Worm (Caenorhabditis elegans) whole organism, mixed stage, embryonic: ENCODE data around the gene cyp-33C4.

Source experiments
- M03D4.4 ChIP-seq: sonication (generic microtip); optimal IDR thresholded peaks from 2 replicates; lab custom pipeline; 2017; ENCODE audit warnings: mild to moderate bottlenecking, missing genetic modification characterization, missing compliant biosample characterization
- bed-3 ChIP-seq: fragments of 200-800 bp; sonication (Bioruptor generic); optimal IDR thresholded peaks from 3 replicates; lab custom pipeline; 2018; ENCODE audit warnings: mild to moderate bottlenecking, missing genetic modification characterization, moderate library complexity, missing compliant biosample characterization
- blmp-1 ChIP-seq: fragments of 150-350 bp; optimal IDR thresholded peaks from 2 replicates; lab custom pipeline; 2014; ENCODE audit warnings: missing biosample characterization, missing genetic modification characterization
- ceh-39 ChIP-seq: fragments of 150-350 bp; optimal IDR thresholded peaks from 2 replicates; lab custom pipeline; 2014; ENCODE audit warnings: missing biosample characterization, missing genetic modification characterization
- ceh-43 ChIP-seq: fragments of 200-800 bp; sonication (Bioruptor generic); optimal IDR thresholded peaks from 2 replicates; lab custom pipeline; 2018; ENCODE audit warnings: mild to moderate bottlenecking, missing genetic modification characterization, moderate library complexity, missing compliant biosample characterization
- ceh-83 ChIP-seq: fragments of 200-800 bp; sonication (Bioruptor generic); optimal IDR thresholded peaks from 2 replicates; lab custom pipeline; 2018; ENCODE audit warnings: mild to moderate bottlenecking, missing genetic modification characterization, missing compliant biosample characterization
- ces-1 ChIP-seq: fragments of 150-350 bp; optimal IDR thresholded peaks from 2 replicates; lab custom pipeline; 2014; ENCODE audit warnings: missing biosample characterization, missing genetic modification reagents, missing genetic modification characterization
- cnd-1 ChIP-seq: fragments of 200-800 bp; sonication (Bioruptor generic); optimal IDR thresholded peaks from 2 replicates; lab custom pipeline; 2018; ENCODE audit warnings: mild to moderate bottlenecking, missing genetic modification characterization, missing compliant biosample characterization
- drap-1 ChIP-seq: fragments of 200-800 bp; sonication (Bioruptor generic); optimal IDR thresholded peaks from 3 replicates; lab custom pipeline; 2018; ENCODE audit warnings: mild to moderate bottlenecking, missing genetic modification characterization, missing compliant biosample characterization
- elt-1 ChIP-seq: sonication (generic microtip); optimal IDR thresholded peaks from 2 replicates; lab custom pipeline; 2017; ENCODE audit warnings: missing genetic modification characterization, mild to moderate bottlenecking, missing compliant biosample characterization, antibody characterized with exemption, moderate library complexity, borderline replicate concordance; ENCODE audit not compliant: insufficient read depth
- elt-3 ChIP-seq: fragments of 150-350 bp; optimal IDR thresholded peaks from 2 replicates; lab custom pipeline; 2014; ENCODE audit warnings: missing biosample characterization, missing genetic modification characterization
- flh-1 ChIP-seq: fragments of 200-800 bp; sonication (Bioruptor generic); optimal IDR thresholded peaks from 2 replicates; lab custom pipeline; 2018; ENCODE audit warnings: mild to moderate bottlenecking, missing genetic modification characterization, moderate library complexity, missing compliant biosample characterization
- ham-2 ChIP-seq: fragments of 200-800 bp; sonication (Bioruptor generic); optimal IDR thresholded peaks from 2 replicates; lab custom pipeline; 2018; ENCODE audit warnings: mild to moderate bottlenecking, missing genetic modification characterization, missing compliant biosample characterization
- hlh-1 ChIP-seq: fragments of 150-350 bp; optimal IDR thresholded peaks from 2 replicates; lab custom pipeline; 2014; ENCODE audit warnings: missing biosample characterization, missing genetic modification reagents, missing genetic modification characterization
- lin-13 ChIP-seq: fragments of 150-350 bp; optimal IDR thresholded peaks from 2 replicates; lab custom pipeline; 2014; ENCODE audit warnings: missing biosample characterization, missing genetic modification characterization
- lin-32 ChIP-seq: fragments of 200-800 bp; sonication (Bioruptor generic); optimal IDR thresholded peaks from 2 replicates; lab custom pipeline; 2018; ENCODE audit warnings: mild to moderate bottlenecking, missing genetic modification characterization, missing compliant biosample characterization
- lsy-2 ChIP-seq: fragments of 150-350 bp; optimal IDR thresholded peaks from 2 replicates; lab custom pipeline; 2014; ENCODE audit warnings: missing biosample characterization, missing genetic modification characterization
- mab-5 ChIP-seq: fragments of 150-350 bp; optimal IDR thresholded peaks from 2 replicates; lab custom pipeline; 2014; ENCODE audit warnings: missing biosample characterization, missing genetic modification characterization
- mep-1 ChIP-seq: fragments of 150-350 bp; optimal IDR thresholded peaks from 2 replicates; lab custom pipeline; 2017; ENCODE audit warnings: missing biosample characterization, missing genetic modification reagents, missing genetic modification characterization, inconsistent platforms
- mls-2 ChIP-seq: sonication (generic microtip); optimal IDR thresholded peaks from 2 replicates; lab custom pipeline; 2016; ENCODE audit warnings: mild to moderate bottlenecking, missing genetic modification characterization, moderate library complexity, missing compliant biosample characterization
- nhr-12 ChIP-seq: fragments of 150-350 bp; optimal IDR thresholded peaks from 2 replicates; lab custom pipeline; 2014; ENCODE audit warnings: missing biosample characterization, missing genetic modification characterization
- nhr-2 ChIP-seq: fragments of 150-350 bp; optimal IDR thresholded peaks from 2 replicates; lab custom pipeline; 2014; ENCODE audit warnings: missing biosample characterization, missing genetic modification characterization
- nhr-237 ChIP-seq: fragments of 150-350 bp; optimal IDR thresholded peaks from 2 replicates; lab custom pipeline; 2014; ENCODE audit warnings: missing biosample characterization, missing genetic modification characterization
- nhr-28 ChIP-seq: fragments of 150-350 bp; optimal IDR thresholded peaks from 2 replicates; lab custom pipeline; 2014; ENCODE audit warnings: missing biosample characterization, missing genetic modification characterization
- nhr-76 ChIP-seq: sonication (generic microtip); optimal IDR thresholded peaks from 2 replicates; lab custom pipeline; 2017; ENCODE audit warnings: missing biosample characterization, missing genetic modification characterization
- pha-4 ChIP-seq: fragments of 150-350 bp; optimal IDR thresholded peaks from 2 replicates; lab custom pipeline; 2018; ENCODE audit warnings: missing biosample characterization, missing genetic modification reagents, missing genetic modification characterization
- sem-2 ChIP-seq: fragments of 200-800 bp; sonication (Bioruptor generic); optimal IDR thresholded peaks from 2 replicates; lab custom pipeline; 2018; ENCODE audit warnings: mild to moderate bottlenecking, missing genetic modification characterization, missing compliant biosample characterization
- snpc-4 ChIP-seq: fragments of 150-350 bp; optimal IDR thresholded peaks from 2 replicates; lab custom pipeline; 2014; ENCODE audit warnings: missing biosample characterization, missing genetic modification characterization
- sptf-1 ChIP-seq: sonication (generic microtip); optimal IDR thresholded peaks from 2 replicates; lab custom pipeline; 2017; ENCODE audit warnings: mild to moderate bottlenecking, missing genetic modification characterization, moderate library complexity, missing compliant biosample characterization
- tbx-8 ChIP-seq: fragments of 200-800 bp; sonication (Bioruptor generic); optimal IDR thresholded peaks from 2 replicates; lab custom pipeline; 2018; ENCODE audit warnings: mild to moderate bottlenecking, missing genetic modification characterization, moderate library complexity, missing compliant biosample characterization
- unc-120 ChIP-seq: sonication (generic microtip); optimal IDR thresholded peaks from 2 replicates; lab custom pipeline; 2017; ENCODE audit warnings: missing genetic modification characterization, missing compliant biosample characterization; ENCODE audit not compliant: poor library complexity, severe bottlenecking
- unc-39 ChIP-seq: fragments of 150-350 bp; optimal IDR thresholded peaks from 2 replicates; lab custom pipeline; 2014; ENCODE audit warnings: missing biosample characterization, missing genetic modification characterization
- unc-62 ChIP-seq: fragments of 150-350 bp; optimal IDR thresholded peaks from 2 replicates; lab custom pipeline; 2014; ENCODE audit warnings: missing biosample characterization, missing genetic modification reagents, missing genetic modification characterization
- zip-8 ChIP-seq: fragments of 150-350 bp; optimal IDR thresholded peaks from 2 replicates; lab custom pipeline; 2014; ENCODE audit warnings: missing biosample characterization, missing genetic modification characterization
- ztf-11 ChIP-seq: fragments of 150-350 bp; optimal IDR thresholded peaks from 2 replicates; lab custom pipeline; 2014; ENCODE audit warnings: missing biosample characterization, missing genetic modification characterization

cyp-33C4 gene

DNA sequence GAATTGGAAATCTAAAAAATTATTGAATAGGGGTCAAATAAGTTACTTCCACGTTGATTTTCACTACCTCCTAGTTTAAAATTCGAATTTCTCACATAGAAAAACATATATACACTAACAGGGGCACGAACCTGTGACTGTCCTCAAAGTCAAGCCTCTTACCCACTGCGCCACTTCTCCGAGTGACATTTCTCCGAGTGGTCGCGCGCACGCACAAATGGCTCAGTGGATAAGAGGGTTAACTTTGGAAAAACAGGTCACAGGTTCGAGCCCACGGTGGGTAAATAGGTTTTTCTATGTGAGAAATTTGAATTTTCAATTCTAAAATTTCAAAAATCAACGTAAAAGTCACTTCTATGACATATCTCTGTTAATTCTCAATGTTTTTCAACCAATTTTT, 41.3 kb downstream of the cyp-33C4 start:
- TF ChIP-seq ztf-11 (tag; lab: Kevin White, UChicago) (no peak), lsy-2 (tag; lab: Kevin White, UChicago) (no peak), nhr-237 (no peak), nhr-76 (no peak), elt-3 (tag; lab: Kevin White, UChicago) (no peak), unc-120 (tag; lab: Kevin White, UChicago) (no peak), pha-4 (tag; lab: Kevin White, UChicago) (no peak), elt-1 (tag; lab: Kevin White, UChicago) (no peak), sem-2 (no peak), ces-1 (GFP tag; lab: Kevin White, UChicago) (no peak), unc-62 (no peak), nhr-12 (tag; lab: Kevin White, UChicago) (no peak)
- TF ChIP-seq, all 35 proteins: peak for 0

DNA sequence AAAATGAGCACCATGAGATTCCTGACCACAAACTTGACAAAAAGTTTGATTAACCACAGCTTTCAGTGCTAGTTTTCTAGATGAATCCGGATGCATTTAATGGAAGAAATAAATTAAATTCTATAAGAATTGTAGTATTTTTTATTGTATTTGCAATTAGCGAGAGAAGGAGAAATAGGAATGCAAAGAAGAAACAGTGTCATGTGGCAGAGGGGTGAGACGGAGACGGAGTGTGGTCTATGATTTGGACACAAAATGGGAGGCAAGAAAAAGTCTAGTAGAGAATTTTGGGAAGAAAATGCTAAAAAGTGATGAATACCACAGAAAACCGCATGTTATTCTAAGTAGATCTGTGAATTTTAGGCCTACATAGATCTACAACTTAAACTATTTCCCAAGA, 42.1 kb downstream of the cyp-33C4 start, which contains the start of gene nhr-59:
TSS of gene nhr-59 (minus strand) at position 214 of the 400 bp plus-strand sequence.
- no peak for TF ChIP-seq unc-39 (tag; lab: Kevin White, UChicago)
- no peak for TF ChIP-seq bed-3 (GFP tag; lab: Kevin White, UChicago)
- no peak for TF ChIP-seq flh-1 (GFP tag; lab: Kevin White, UChicago)
- peak; percentile 19 for TF ChIP-seq ces-1 (GFP tag; lab: Kevin White, UChicago)
- TF ChIP-seq sptf-1 (tag; lab: Kevin White, UChicago), result no peak

- TF ChIP-seq mls-2 (tag; lab: Kevin White, UChicago) (peak; percentile 6), pha-4 (tag; lab: Kevin White, UChicago) (peak; percentile 41), lin-13 (tag; lab: Kevin White, UChicago) (no peak), ces-1 (GFP tag; lab: Kevin White, UChicago) (peak; percentile 50)
- TF ChIP-seq, all 35 proteins: peak for 3
Measured at ce11 chrV:2278543-2278942, 42.6 kb downstream of the cyp-33C4 start, which contains the start of gene fbxa-137. Gene fbxa-137, plus strand, starts transcription at chrV:2278816.

DNA sequence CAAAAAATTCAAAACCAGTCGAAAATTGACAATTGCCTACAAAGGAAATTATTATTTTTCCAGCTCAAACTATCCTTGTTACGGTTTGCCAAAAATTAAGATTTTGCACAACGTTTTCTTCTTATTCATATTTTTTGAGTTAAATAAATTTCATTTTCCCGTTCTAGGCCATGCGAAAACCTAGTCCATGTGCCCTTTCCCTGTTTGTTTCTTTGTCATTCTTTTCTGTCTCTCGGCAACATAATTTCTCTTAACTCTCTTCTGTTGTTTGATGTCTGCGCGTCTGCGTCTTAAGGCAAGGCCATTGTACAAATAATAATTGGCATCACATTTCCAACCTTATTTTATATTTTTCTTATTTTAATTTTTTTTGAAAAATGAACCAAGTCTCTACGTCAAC, 45.6 kb downstream of the cyp-33C4 start, which contains the start of gene nhr-228:
TSS of gene nhr-228 (plus strand) at position 261 of the 400 bp plus-strand sequence.
- no peak for TF ChIP-seq snpc-4
- TF ChIP-seq ceh-39, result no peak
- TF ChIP-seq sem-2, result no peak
- TF ChIP-seq lsy-2 (tag; lab: Kevin White, UChicago), result no peak
- TF ChIP-seq mep-1 (tag; lab: Kevin White, UChicago), result peak; percentile 40
- peak; percentile 43 for TF ChIP-seq ces-1 (GFP tag; lab: Kevin White, UChicago)
- TF ChIP-seq sptf-1 (tag; lab: Kevin White, UChicago), result no peak
- no peak for TF ChIP-seq flh-1 (GFP tag; lab: Kevin White, UChicago)
- TF ChIP-seq tbx-8 (GFP tag; lab: Kevin White, UChicago), result no peak
- TF ChIP-seq nhr-28 (tag; lab: Kevin White, UChicago), result no peak
- TF ChIP-seq ceh-83 (GFP tag; lab: Kevin White, UChicago), result peak; percentile 3
- TF ChIP-seq ceh-43 (GFP tag; lab: Kevin White, UChicago), result no peak
- no peak for TF ChIP-seq lin-13 (tag; lab: Kevin White, UChicago)
- no peak for TF ChIP-seq elt-1 (tag; lab: Kevin White, UChicago)
- no peak for TF ChIP-seq mls-2 (tag; lab: Kevin White, UChicago)
- TF ChIP-seq unc-39 (tag; lab: Kevin White, UChicago), result no peak
- peak; percentile 14 for TF ChIP-seq pha-4 (tag; lab: Kevin White, UChicago)
- TF ChIP-seq unc-120 (tag; lab: Kevin White, UChicago), result no peak
- TF ChIP-seq M03D4.4 (tag; lab: Kevin White, UChicago), result no peak
- TF ChIP-seq ztf-11 (tag; lab: Kevin White, UChicago), result no peak
- no peak for TF ChIP-seq unc-62
- TF ChIP-seq nhr-2, result no peak
- no peak for TF ChIP-seq blmp-1
- no peak for TF ChIP-seq lin-32 (GFP tag; lab: Kevin White, UChicago)
- TF ChIP-seq nhr-12 (tag; lab: Kevin White, UChicago), result no peak
- no peak for TF ChIP-seq bed-3 (GFP tag; lab: Kevin White, UChicago)
- no peak for TF ChIP-seq elt-3 (tag; lab: Kevin White, UChicago)
- peak; percentile 34 for TF ChIP-seq nhr-237
- TF ChIP-seq mab-5 (tag; lab: Kevin White, UChicago), result no peak
- TF ChIP-seq nhr-76, result no peak
- TF ChIP-seq zip-8 (tag; lab: Kevin White, UChicago), result no peak
- no peak for TF ChIP-seq hlh-1 (tag; lab: Kevin White, UChicago)
- no peak for TF ChIP-seq ham-2 (GFP tag; lab: Kevin White, UChicago)
- TF ChIP-seq drap-1 (GFP tag; lab: Kevin White, UChicago), result no peak
- no peak for TF ChIP-seq cnd-1 (tag; lab: Kevin White, UChicago)
